Fruit fly (Drosophila melanogaster) whole organism, embryonic: ENCODE results near the gene dsd.

Experiments used
- ATbp ChIP-seq: fragments of 200-800 bp; sonication (Bioruptor generic); optimal IDR thresholded peaks from 2 replicates; lab custom pipeline; 2017; ENCODE audit warnings: missing biosample characterization, mild to moderate bottlenecking, missing genetic modification characterization, missing genetic modification reagents
- Bteb2 ChIP-seq: fragments of 200-800 bp; sonication (Bioruptor generic); optimal IDR thresholded peaks from 2 replicates; lab custom pipeline; 2016; ENCODE audit warnings: missing biosample characterization, missing genetic modification characterization
- CG10654 ChIP-seq: fragments of 200-800 bp; sonication (Bioruptor generic); optimal IDR thresholded peaks from 2 replicates; lab custom pipeline; 2016; ENCODE audit warnings: missing biosample characterization, missing genetic modification characterization
- CG14667 ChIP-seq: fragments of 200-800 bp; sonication (Bioruptor generic); IDR thresholded peaks from 2 replicates; pipeline ENCODE4 v1.3.6; 2022; ENCODE audit warnings: missing biosample characterization, missing genetic modification characterization
- CG15073 ChIP-seq: fragments of 200-800 bp; sonication (Bioruptor generic); optimal IDR thresholded peaks from 2 replicates; lab custom pipeline; 2016; ENCODE audit warnings: missing biosample characterization, missing genetic modification characterization
- CG1602 ChIP-seq: fragments of 200-800 bp; sonication (Bioruptor generic); optimal IDR thresholded peaks from 3 replicates; lab custom pipeline; 2016; ENCODE audit warnings: missing biosample characterization, missing genetic modification characterization
- CG1647 ChIP-seq: fragments of 200-800 bp; sonication (Bioruptor generic); optimal IDR thresholded peaks from 3 replicates; lab custom pipeline; 2016; ENCODE audit warnings: missing biosample characterization, missing genetic modification characterization
- CG17359 ChIP-seq: fragments of 200-800 bp; sonication (Bioruptor generic); optimal IDR thresholded peaks from 3 replicates; lab custom pipeline; 2018; ENCODE audit warnings: missing biosample characterization, mild to moderate bottlenecking, missing genetic modification characterization, moderate library complexity
- CG2129 ChIP-seq: fragments of 200-800 bp; sonication (Bioruptor generic); IDR thresholded peaks from 2 replicates; pipeline ENCODE4 v1.3.6; 2022; ENCODE audit warnings: missing biosample characterization, missing genetic modification characterization; ENCODE audit not compliant: partially characterized antibody
- CG2199 ChIP-seq: fragments of 200-800 bp; sonication (Bioruptor generic); IDR thresholded peaks from 3 replicates; pipeline ENCODE4 v1.3.6; 2022; ENCODE audit warnings: missing biosample characterization, missing genetic modification characterization
- CG3065 ChIP-seq: fragments of 200-800 bp; sonication (Bioruptor generic); optimal IDR thresholded peaks from 2 replicates; lab custom pipeline; 2016; ENCODE audit warnings: missing biosample characterization, missing genetic modification characterization
- CG33557 ChIP-seq: fragments of 200-800 bp; sonication (Bioruptor generic); optimal IDR thresholded peaks from 2 replicates; lab custom pipeline; 2019; ENCODE audit warnings: missing biosample characterization, mild to moderate bottlenecking, missing genetic modification characterization, moderate library complexity
- CG3847 ChIP-seq: fragments of 200-800 bp; sonication (Bioruptor generic); IDR thresholded peaks from 2 replicates; pipeline ENCODE4 v1.3.6; 2022; ENCODE audit warnings: missing biosample characterization, missing genetic modification characterization
- CG6175 ChIP-seq: fragments of 200-800 bp; sonication (Bioruptor generic); IDR thresholded peaks from 3 replicates; pipeline ENCODE4 v1.3.6; 2022; ENCODE audit warnings: missing biosample characterization, missing genetic modification characterization
- CG6254 ChIP-seq: fragments of 200-800 bp; sonication (Bioruptor generic); optimal IDR thresholded peaks from 3 replicates; lab custom pipeline; 2017; ENCODE audit warnings: mild to moderate bottlenecking, missing biosample characterization, missing genetic modification reagents, missing genetic modification characterization
- CG6854 ChIP-seq: fragments of 200-800 bp; sonication (Bioruptor generic); optimal IDR thresholded peaks from 3 replicates; lab custom pipeline; 2017; ENCODE audit warnings: missing biosample characterization, mild to moderate bottlenecking, missing genetic modification characterization
- CG7271 ChIP-seq: fragments of 200-800 bp; sonication (Bioruptor generic); optimal IDR thresholded peaks from 2 replicates; lab custom pipeline; 2018; ENCODE audit warnings: missing biosample characterization, mild to moderate bottlenecking, missing genetic modification characterization, moderate library complexity
- CG7745 ChIP-seq: fragments of 200-800 bp; sonication (Bioruptor generic); optimal IDR thresholded peaks from 2 replicates; lab custom pipeline; 2018; ENCODE audit warnings: missing biosample characterization, mild to moderate bottlenecking, missing genetic modification characterization, moderate library complexity
- CG8290 ChIP-seq, 3 experiments: fragments of 200-800 bp; sonication (Bioruptor generic); optimal IDR thresholded peaks; 2 replicates each; lab custom pipeline; 2016 to 2019; ENCODE audit warnings: missing biosample characterization in 3 of 3, missing genetic modification characterization in 3 of 3, mild to moderate bottlenecking in 2 of 3, moderate library complexity in 1 of 3
- CG8765 ChIP-seq: fragments of 200-800 bp; sonication (Bioruptor generic); IDR thresholded peaks from 2 replicates; pipeline ENCODE4 v1.3.6; 2022; ENCODE audit warnings: missing biosample characterization, missing genetic modification characterization
- CG9727 ChIP-seq: fragments of 200-800 bp; sonication (Bioruptor generic); optimal IDR thresholded peaks from 3 replicates; lab custom pipeline; 2017; ENCODE audit warnings: missing biosample characterization, mild to moderate bottlenecking, missing genetic modification characterization
- Dek ChIP-seq: fragments of 200-800 bp; sonication (Bioruptor generic); optimal IDR thresholded peaks from 3 replicates; lab custom pipeline; 2019; ENCODE audit warnings: missing biosample characterization, mild to moderate bottlenecking, missing genetic modification characterization, moderate library complexity
- Doc3 ChIP-seq: fragments of 200-800 bp; sonication (Bioruptor generic); IDR thresholded peaks from 3 replicates; pipeline ENCODE4 v1.3.6; 2022; ENCODE audit warnings: missing biosample characterization, missing genetic modification characterization; ENCODE audit not compliant: partially characterized antibody
- Dp ChIP-seq: fragments of 200-800 bp; sonication (Bioruptor generic); optimal IDR thresholded peaks from 2 replicates; lab custom pipeline; 2018; ENCODE audit warnings: missing biosample characterization, mild to moderate bottlenecking, missing genetic modification characterization, moderate library complexity
- GATAe ChIP-seq: fragments of 200-800 bp; sonication (Bioruptor generic); conservative IDR thresholded peaks from 2 replicates; pipeline ENCODE4 v1.3.6; 2022; ENCODE audit warnings: missing biosample characterization, missing genetic modification characterization
- H15 ChIP-seq: fragments of 200-800 bp; sonication (Bioruptor generic); IDR thresholded peaks from 3 replicates; pipeline ENCODE4 v1.3.6; 2022; ENCODE audit warnings: missing biosample characterization, missing genetic modification characterization
- HLH54F ChIP-seq: fragments of 200-800 bp; sonication (Bioruptor generic); optimal IDR thresholded peaks from 3 replicates; lab custom pipeline; 2016; ENCODE audit warnings: missing biosample characterization, missing genetic modification characterization
- HmgZ ChIP-seq: fragments of 200-800 bp; sonication (Bioruptor generic); optimal IDR thresholded peaks from 2 replicates; lab custom pipeline; 2018; ENCODE audit warnings: missing biosample characterization, mild to moderate bottlenecking, missing genetic modification characterization
- MBD-R2 ChIP-seq: fragments of 200-800 bp; sonication (Bioruptor generic); IDR thresholded peaks from 2 replicates; pipeline ENCODE4 v1.3.6; 2022; ENCODE audit warnings: missing biosample characterization, missing genetic modification characterization
- Med ChIP-seq: fragments of 200-800 bp; sonication (Bioruptor generic); peaks from one replicate; lab custom pipeline; 2016; ENCODE audit warnings: missing biosample characterization, missing genetic modification characterization, mild to moderate bottlenecking, inconsistent platforms, moderate library complexity
- Mrtf ChIP-seq: fragments of 200-800 bp; sonication (Bioruptor generic); IDR thresholded peaks from 3 replicates; pipeline ENCODE4 v1.3.6; 2022; ENCODE audit warnings: missing biosample characterization, missing genetic modification characterization
- Poxn ChIP-seq: fragments of 200-800 bp; sonication (Bioruptor generic); IDR thresholded peaks from 2 replicates; pipeline ENCODE4 v1.3.6; 2022; ENCODE audit warnings: missing biosample characterization, missing genetic modification characterization
- Ptx1 ChIP-seq: fragments of 200-800 bp; sonication (Bioruptor generic); IDR thresholded peaks from 2 replicates; pipeline ENCODE4 v1.3.6; 2022; ENCODE audit warnings: missing biosample characterization, missing genetic modification characterization
- Ravus ChIP-seq: fragments of 200-800 bp; sonication (Bioruptor generic); IDR thresholded peaks from 2 replicates; pipeline ENCODE4 v1.3.6; 2022; ENCODE audit warnings: missing biosample characterization, missing genetic modification characterization
- abd-A ChIP-seq: fragments of 200-800 bp; sonication (Bioruptor generic); optimal IDR thresholded peaks from 3 replicates; lab custom pipeline; 2019; ENCODE audit warnings: missing biosample characterization, mild to moderate bottlenecking, missing genetic modification characterization, moderate library complexity
- az2 ChIP-seq: fragments of 200-800 bp; sonication (Bioruptor generic); optimal IDR thresholded peaks from 3 replicates; lab custom pipeline; 2016; ENCODE audit warnings: missing biosample characterization, missing genetic modification characterization
- bowl ChIP-seq: fragments of 200-800 bp; sonication (Bioruptor generic); IDR thresholded peaks from 2 replicates; pipeline ENCODE4 v1.3.6; 2022; ENCODE audit warnings: missing biosample characterization, missing genetic modification characterization
- br ChIP-seq: fragments of >200 bp; optimal IDR thresholded peaks from 2 replicates; lab custom pipeline; 2017
- caup ChIP-seq: fragments of 200-800 bp; sonication (Bioruptor generic); optimal IDR thresholded peaks from 3 replicates; lab custom pipeline; 2017; ENCODE audit warnings: missing biosample characterization, mild to moderate bottlenecking, missing genetic modification characterization, moderate library complexity; ENCODE audit not compliant: severe bottlenecking
- dati ChIP-seq: fragments of 200-800 bp; sonication (Bioruptor generic); IDR thresholded peaks from 2 replicates; pipeline ENCODE4 v1.3.6; 2022; ENCODE audit warnings: missing biosample characterization, missing genetic modification characterization
- dimm ChIP-seq: fragments of 200-800 bp; sonication (Bioruptor generic); IDR thresholded peaks from 2 replicates; pipeline ENCODE4 v1.3.6; 2022; ENCODE audit warnings: missing biosample characterization, missing genetic modification characterization
- dysf ChIP-seq: fragments of 200-800 bp; sonication (Bioruptor generic); IDR thresholded peaks from 3 replicates; pipeline ENCODE4 v1.3.6; 2022; ENCODE audit warnings: missing biosample characterization, missing genetic modification characterization
- en ChIP-seq: fragments of 200-800 bp; sonication (Bioruptor generic); optimal IDR thresholded peaks from 2 replicates; lab custom pipeline; 2016; ENCODE audit warnings: missing biosample characterization, missing genetic modification characterization
- gem ChIP-seq: fragments of 200-800 bp; sonication (Bioruptor generic); optimal IDR thresholded peaks from 2 replicates; lab custom pipeline; 2019; ENCODE audit warnings: missing biosample characterization, mild to moderate bottlenecking, missing genetic modification characterization, moderate library complexity
- lov ChIP-seq, 2 experiments: fragments of 200-800 bp in 1 of 2; fragments of >200 bp in 1 of 2; sonication (Bioruptor generic) in 1 of 2; IDR thresholded peaks in 1 of 2; optimal IDR thresholded peaks in 1 of 2; 2 replicates in 1 of 2; 3 replicates in 1 of 2; pipeline versions ENCODE4 v1.3.6 to Lab custom; 2017 to 2022; ENCODE audit warnings: missing biosample characterization in 1 of 2, missing genetic modification characterization in 1 of 2
- org-1 ChIP-seq: fragments of 200-800 bp; sonication (Bioruptor generic); optimal IDR thresholded peaks from 2 replicates; lab custom pipeline; 2017; ENCODE audit warnings: missing biosample characterization, missing genetic modification characterization
- p53 ChIP-seq: fragments of 200-800 bp; sonication (Bioruptor generic); optimal IDR thresholded peaks from 2 replicates; lab custom pipeline; 2016; ENCODE audit warnings: missing biosample characterization, missing genetic modification characterization
- repo ChIP-seq: fragments of 200-800 bp; sonication (Bioruptor generic); optimal IDR thresholded peaks from 2 replicates; lab custom pipeline; 2016; ENCODE audit warnings: missing biosample characterization, missing genetic modification characterization
- sd ChIP-seq: fragments of 200-800 bp; sonication (Bioruptor generic); optimal IDR thresholded peaks from 3 replicates; lab custom pipeline; 2018; ENCODE audit warnings: missing biosample characterization, mild to moderate bottlenecking, missing genetic modification characterization, moderate library complexity
- sima ChIP-seq: fragments of 200-800 bp; sonication (Bioruptor generic); optimal IDR thresholded peaks from 2 replicates; lab custom pipeline; 2016; ENCODE audit warnings: missing biosample characterization, missing genetic modification characterization
- stwl ChIP-seq: fragments of 200-800 bp; sonication (Bioruptor generic); optimal IDR thresholded peaks from 3 replicates; lab custom pipeline; 2018; ENCODE audit warnings: missing biosample characterization, mild to moderate bottlenecking, missing genetic modification characterization, moderate library complexity
- vvl ChIP-seq: fragments of 200-800 bp; sonication (Bioruptor generic); IDR thresholded peaks from 2 replicates; pipeline ENCODE4 v1.3.6; 2022; ENCODE audit warnings: missing biosample characterization, missing genetic modification characterization

dsd gene

dm6 chr3R:27608000-27608399, 804 bp upstream of the dsd start (continued):
- TF ChIP-seq abd-A (peak; percentile 49), lov (optimal IDR thresholded peaks at IDR 0.05; lab: Kevin White, UChicago) (no peak), lov (GFP tag; IDR thresholded peaks at IDR 0.05; lab: Robert Waterston, UW) (no peak), Med (GFP tag; lab: Kevin White, UChicago) (peak; percentile 87), Poxn (no peak), vvl (no peak), CG1602 (GFP tag; lab: Kevin White, UChicago) (no peak), Doc3 (no peak), dati (GFP tag; lab: Robert Waterston, UW) (no peak), ATbp (no peak), CG10654 (GFP tag; lab: Kevin White, UChicago) (no peak), H15 (GFP tag; lab: Robert Waterston, UW) (no peak), org-1 (GFP tag; lab: Kevin White, UChicago) (no peak), caup (no peak), az2 (GFP tag; lab: Kevin White, UChicago) (no peak), CG3065 (GFP tag; lab: Kevin White, UChicago) (no peak), br (lab: Kevin White, UChicago) (no peak), Dp (GFP tag; lab: Kevin White, UChicago) (no peak), CG7745 (tag; lab: Kevin White, UChicago) (no peak), Ravus (GFP tag; lab: Robert Waterston, UW) (no peak), CG6175 (no peak), bowl (no peak), Dek (no peak), CG2199 (GFP tag; lab: Robert Waterston, UW) (no peak), GATAe (no peak), CG6254 (no peak), dimm (GFP tag; lab: Robert Waterston, UW) (no peak), sd (tag; lab: Kevin White, UChicago) (peak; percentile 61), en (GFP tag; lab: Kevin White, UChicago) (no peak), dysf (GFP tag; lab: Robert Waterston, UW) (no peak), CG6854 (GFP tag; lab: Kevin White, UChicago) (no peak), stwl (tag; lab: Kevin White, UChicago) (no peak), CG8765 (GFP tag; lab: Robert Waterston, UW) (no peak), HLH54F (GFP tag; lab: Kevin White, UChicago) (no peak), CG9727 (GFP tag; lab: Kevin White, UChicago) (no peak), Mrtf (GFP tag; lab: Robert Waterston, UW) (no peak), CG33557 (no peak), CG15073 (GFP tag; lab: Kevin White, UChicago) (no peak), Ptx1 (GFP tag; lab: Robert Waterston, UW) (no peak), CG1647 (no peak), MBD-R2 (GFP tag; lab: Robert Waterston, UW) (no peak; the same call in 1 of the 2 replicates), CG7271 (tag; lab: Kevin White, UChicago) (no peak), gem (tag; lab: Kevin White, UChicago) (no peak), Bteb2 (GFP tag; lab: Kevin White, UChicago) (no peak), CG3847 (GFP tag; lab: Robert Waterston, UW) (no peak), repo (GFP tag; lab: Kevin White, UChicago) (no peak), sima (GFP tag; lab: Kevin White, UChicago) (no peak), p53 (no peak), CG8290 (GFP tag; optimal IDR thresholded peaks at IDR 0.05; lab: Kevin White, UChicago) (no peak), CG8290 (tag; optimal IDR thresholded peaks at IDR 0.05; lab: Kevin White, UChicago) (peak in 1 of 2 experiments; percentile 46), CG14667 (no peak), HmgZ (tag; lab: Kevin White, UChicago) (no peak), CG17359 (no peak), CG2129 (GFP tag; lab: Robert Waterston, UW) (no peak)
